Worm (Caenorhabditis elegans): Measurements from ENCODE around the gene hrg-3.

DNA sequence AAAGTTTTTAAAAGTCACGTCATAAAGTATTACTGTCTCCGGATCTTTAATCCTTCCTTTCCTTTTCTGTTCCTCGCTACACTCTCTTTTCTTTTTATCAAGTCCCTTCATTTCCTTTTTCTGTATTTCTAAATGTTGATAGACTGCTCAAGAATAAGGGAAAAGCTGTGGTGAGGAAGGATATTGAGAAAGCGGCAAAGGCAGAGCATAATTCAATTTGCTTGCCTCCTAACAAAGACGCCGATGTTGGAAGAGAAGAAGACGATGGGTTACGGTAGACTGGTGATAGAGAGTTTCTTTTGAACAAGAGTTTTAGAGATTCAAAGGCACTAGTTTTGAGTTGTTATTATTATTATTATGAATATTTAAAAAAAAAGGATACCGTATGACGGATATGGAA lies 9.4 kb downstream of the hrg-3 start:
- no peak for TF ChIP-seq unc-39 (tag; optimal IDR thresholded peaks at IDR 0.05)
- TF ChIP-seq ztf-11 (tag; optimal IDR thresholded peaks at IDR 0.05) = no peak
- peak; percentile 20 to 81 for TF ChIP-seq lsy-2 (tag; optimal IDR thresholded peaks at IDR 0.05)
- TF ChIP-seq F13H6.1 (tag; optimal IDR thresholded peaks at IDR 0.05) = no peak
- TF ChIP-seq nhr-77 (tag; optimal IDR thresholded peaks at IDR 0.05) = no peak
- no peak for TF ChIP-seq ceh-82 (tag; optimal IDR thresholded peaks at IDR 0.05)
- TF ChIP-seq unc-62 (GFP tag; optimal IDR thresholded peaks at IDR 0.05) = no peak
- TF ChIP-seq ztf-1 (GFP tag; conservative IDR thresholded peaks at IDR 0.05) = no peak

Data from whole organism, L2 larva.